In the genomic region with DNA sequence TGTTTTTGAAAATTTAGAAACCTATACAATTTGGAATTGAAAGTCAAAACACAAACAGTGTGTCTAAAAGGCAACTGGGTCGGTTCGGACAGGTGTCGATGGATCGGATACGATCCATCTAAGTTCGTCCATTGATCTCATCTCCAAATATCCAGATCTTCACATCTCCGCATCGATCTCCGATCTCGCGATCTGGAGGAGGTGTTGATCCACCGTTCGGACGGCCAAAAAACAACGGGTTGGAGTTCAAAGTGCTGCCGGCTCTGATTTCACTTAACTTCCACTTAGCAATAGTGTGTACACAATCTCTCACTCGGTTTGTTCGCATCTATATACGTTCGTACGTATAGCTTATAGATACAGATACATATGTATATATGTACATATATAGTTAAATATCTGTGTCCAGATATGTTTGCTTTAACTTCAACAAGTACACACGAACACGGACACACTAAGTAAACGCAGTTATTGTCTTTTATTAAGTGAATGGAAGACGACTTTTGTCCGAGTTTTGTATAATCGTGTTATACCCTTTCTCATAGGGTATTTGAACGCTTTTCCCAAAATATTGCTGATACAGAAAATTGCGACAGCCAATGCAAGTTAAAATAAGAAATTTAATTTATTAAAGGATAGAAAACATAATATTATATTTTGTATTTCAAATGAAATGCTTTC, we compare ENCODE assay signal across 2 fruit fly cellular contexts.
TF ChIP-seq lines count a peak whose summit lies in the region.

A gene (minus strand): TSS at position 51 of the 681 bp plus-strand sequence.

TF ChIP-seq in whole organism, embryonic, 481 proteins besides CTCF, POLR2A, EP300 and RAD21 (continued from another document and continues in another):
- TF ChIP-seq CG15696 (tag; optimal IDR thresholded peaks at IDR 0.05; lab: Kevin White, UChicago) = peak; percentile 50
- TF ChIP-seq Nf-YB (GFP tag; optimal IDR thresholded peaks at IDR 0.05; lab: Kevin White, UChicago) = no peak
- TF ChIP-seq mirr (GFP tag; optimal IDR thresholded peaks at IDR 0.05; lab: Kevin White, UChicago) = peak; percentile 33
- TF ChIP-seq CG10543 (GFP tag; optimal IDR thresholded peaks at IDR 0.05; lab: Kevin White, UChicago) = no peak
- peak in 1 of 2 experiments; percentile 20 for TF ChIP-seq bsh (GFP tag; optimal IDR thresholded peaks at IDR 0.05; lab: Kevin White, UChicago)
- peak; percentile 3 for TF ChIP-seq CG7987 (GFP tag; optimal IDR thresholded peaks at IDR 0.05; lab: Kevin White, UChicago)
- TF ChIP-seq Sox102F (GFP tag; optimal IDR thresholded peaks at IDR 0.05; lab: Kevin White, UChicago) = peak; percentile 42
- TF ChIP-seq CG9876 (GFP tag; optimal IDR thresholded peaks at IDR 0.05; lab: Kevin White, UChicago) = no peak
- TF ChIP-seq CG8290 (GFP tag; optimal IDR thresholded peaks at IDR 0.05; lab: Kevin White, UChicago) = no peak
- TF ChIP-seq CG8290 (tag; optimal IDR thresholded peaks at IDR 0.05; lab: Kevin White, UChicago) = peak in 1 of 2 experiments; percentile 47
- TF ChIP-seq CG5180 (GFP tag; optimal IDR thresholded peaks at IDR 0.05; lab: Kevin White, UChicago) = peak; percentile 27
- TF ChIP-seq CG18599 (GFP tag; optimal IDR thresholded peaks at IDR 0.05; lab: Kevin White, UChicago) = peak; percentile 19
- TF ChIP-seq HHEX (GFP tag; optimal IDR thresholded peaks at IDR 0.05; lab: Kevin White, UChicago) = peak; percentile 4
- TF ChIP-seq dmrt11E (tag; optimal IDR thresholded peaks at IDR 0.05; lab: Kevin White, UChicago) = peak; percentile 15
- peak; percentile 25; the same call in 1 of the 2 replicates for TF ChIP-seq Xrp1 (GFP tag; IDR thresholded peaks at IDR 0.05; lab: Robert Waterston, UW)
- TF ChIP-seq D19A (tag; optimal IDR thresholded peaks at IDR 0.05; lab: Kevin White, UChicago) = peak; percentile 82
- TF ChIP-seq hb (GFP tag; IDR thresholded peaks at IDR 0.05; lab: Robert Waterston, UW; ENCODE audit: partially characterized antibody) = no peak
- peak; percentile 0 for TF ChIP-seq org-1 (GFP tag; optimal IDR thresholded peaks at IDR 0.05; lab: Kevin White, UChicago)
- TF ChIP-seq bowl (GFP tag; IDR thresholded peaks at IDR 0.05; lab: Robert Waterston, UW) = no peak
- TF ChIP-seq CG17359 (tag; optimal IDR thresholded peaks at IDR 0.05; lab: Kevin White, UChicago) = peak; percentile 23
- TF ChIP-seq dmrt99B (tag; optimal IDR thresholded peaks at IDR 0.05; lab: Kevin White, UChicago) = peak; percentile 54
- no peak for TF ChIP-seq Ets97D (GFP tag; optimal IDR thresholded peaks at IDR 0.05; lab: Kevin White, UChicago)
- TF ChIP-seq hkb (optimal IDR thresholded peaks at IDR 0.05; lab: Kevin White, UChicago) = no peak
- 0 out of 2 replicates have a peak, but pooled peaks have one; percentile 10 for TF ChIP-seq hkb (GFP tag; IDR thresholded peaks at IDR 0.05; lab: Robert Waterston, UW)
- peak; percentile 11 for TF ChIP-seq CG11504 (tag; optimal IDR thresholded peaks at IDR 0.05; lab: Kevin White, UChicago)
- no peak for TF ChIP-seq sug (tag; optimal IDR thresholded peaks at IDR 0.05; lab: Kevin White, UChicago)
- peak; percentile 22; the same call in 1 of the 3 replicates for TF ChIP-seq CG11695 (GFP tag; IDR thresholded peaks at IDR 0.05; lab: Robert Waterston, UW)
- peak; percentile 43; the same call in 1 of the 2 replicates for TF ChIP-seq CG14014 (GFP tag; IDR thresholded peaks at IDR 0.05; lab: Robert Waterston, UW)
- TF ChIP-seq psq (GFP tag; optimal IDR thresholded peaks at IDR 0.05; lab: Kevin White, UChicago) = no peak
- peak; percentile 20 for TF ChIP-seq CG4707 (GFP tag; optimal IDR thresholded peaks at IDR 0.05; lab: Kevin White, UChicago)
- TF ChIP-seq CG11085 (GFP tag; IDR thresholded peaks at IDR 0.05; lab: Robert Waterston, UW) = no peak
- peak; percentile 25 for TF ChIP-seq CG17568 (GFP tag; optimal IDR thresholded peaks at IDR 0.05; lab: Kevin White, UChicago)
- TF ChIP-seq Scr (GFP tag; IDR thresholded peaks at IDR 0.05; lab: Robert Waterston, UW; ENCODE audit: partially characterized antibody) = no peak
- no peak for TF ChIP-seq CG17912 (GFP tag; optimal IDR thresholded peaks at IDR 0.05; lab: Kevin White, UChicago)
- TF ChIP-seq CG1603 (tag; optimal IDR thresholded peaks at IDR 0.05; lab: Kevin White, UChicago) = peak; percentile 22
- no peak for TF ChIP-seq danr (GFP tag; IDR thresholded peaks at IDR 0.05; lab: Robert Waterston, UW)
- peak; percentile 47 for TF ChIP-seq Asciz (GFP tag; optimal IDR thresholded peaks at IDR 0.05; lab: Kevin White, UChicago)
- no peak for TF ChIP-seq CG12155 (GFP tag; optimal IDR thresholded peaks at IDR 0.05; lab: Kevin White, UChicago)
- peak; percentile 24 for TF ChIP-seq CG7839 (tag; optimal IDR thresholded peaks at IDR 0.05; lab: Kevin White, UChicago)
- TF ChIP-seq CG9932 (GFP tag; IDR thresholded peaks at IDR 0.05; lab: Robert Waterston, UW) = 0 out of 2 replicates have a peak, but pooled peaks have one; percentile 13
- TF ChIP-seq tgo (GFP tag; IDR thresholded peaks at IDR 0.05; lab: Robert Waterston, UW) = no peak
- TF ChIP-seq Mes4 (GFP tag; optimal IDR thresholded peaks at IDR 0.05; lab: Kevin White, UChicago) = no peak
- TF ChIP-seq Fer1 (GFP tag; optimal IDR thresholded peaks at IDR 0.05; lab: Kevin White, UChicago) = peak; percentile 9
- peak; percentile 43 for TF ChIP-seq nom (GFP tag; optimal IDR thresholded peaks at IDR 0.05; lab: Kevin White, UChicago)
- TF ChIP-seq CG33557 (GFP tag; optimal IDR thresholded peaks at IDR 0.05; lab: Kevin White, UChicago) = peak; percentile 5
- TF ChIP-seq HLH4C (GFP tag; IDR thresholded peaks at IDR 0.05; lab: Robert Waterston, UW; ENCODE audit: partially characterized antibody) = no peak
- peak; percentile 4 for TF ChIP-seq CG18262 (tag; optimal IDR thresholded peaks at IDR 0.05; lab: Kevin White, UChicago)
- peak; percentile 34 for TF ChIP-seq ATbp (GFP tag; optimal IDR thresholded peaks at IDR 0.05; lab: Kevin White, UChicago)
- TF ChIP-seq Med (GFP tag; lab: Kevin White, UChicago) = peak; percentile 68
- TF ChIP-seq CG18011 (GFP tag; optimal IDR thresholded peaks at IDR 0.05; lab: Kevin White, UChicago) = no peak
- TF ChIP-seq Blimp-1 (GFP tag; optimal IDR thresholded peaks at IDR 0.05; lab: Kevin White, UChicago) = peak; percentile 9
- peak; percentile 6 for TF ChIP-seq CG7556 (GFP tag; optimal IDR thresholded peaks at IDR 0.05; lab: Kevin White, UChicago)
- 0 out of 2 replicates have a peak, but pooled peaks have one; percentile 20 for TF ChIP-seq CG1024 (GFP tag; IDR thresholded peaks at IDR 0.05; lab: Robert Waterston, UW)
- TF ChIP-seq pb (GFP tag; optimal IDR thresholded peaks at IDR 0.05; lab: Kevin White, UChicago) = no peak
- TF ChIP-seq Vsx1 (GFP tag; optimal IDR thresholded peaks at IDR 0.05; lab: Kevin White, UChicago) = peak; percentile 2
- TF ChIP-seq CG18619 (GFP tag; optimal IDR thresholded peaks at IDR 0.05; lab: Kevin White, UChicago) = peak; percentile 9
- TF ChIP-seq HLH3B (GFP tag; IDR thresholded peaks at IDR 0.05; lab: Robert Waterston, UW) = no peak
- no peak for TF ChIP-seq Hr3 (GFP tag; optimal IDR thresholded peaks at IDR 0.05; lab: Kevin White, UChicago)
- no peak for TF ChIP-seq TFAM (GFP tag; optimal IDR thresholded peaks at IDR 0.05; lab: Kevin White, UChicago)
- no peak for TF ChIP-seq CG14050 (GFP tag; IDR thresholded peaks at IDR 0.05; lab: Robert Waterston, UW)

TF ChIP-seq in whole organism, prepupa, 60 proteins besides CTCF, POLR2A, EP300 and RAD21 (continued from another document):
- TF ChIP-seq ss (GFP tag; optimal IDR thresholded peaks at IDR 0.05; lab: Kevin White, UChicago) (peak; percentile 19 to 31), Eip93F (GFP tag; optimal IDR thresholded peaks at IDR 0.05; lab: Kevin White, UChicago) (no peak), Lpt (GFP tag; optimal IDR thresholded peaks at IDR 0.05; lab: Kevin White, UChicago) (no peak), achi (GFP tag; optimal IDR thresholded peaks at IDR 0.05; lab: Kevin White, UChicago) (peak; percentile 17), Smox (GFP tag; optimal IDR thresholded peaks at IDR 0.05; lab: Kevin White, UChicago) (no peak), Sox102F (GFP tag; optimal IDR thresholded peaks at IDR 0.05; lab: Kevin White, UChicago) (no peak), CG11762 (GFP tag; optimal IDR thresholded peaks at IDR 0.05; lab: Kevin White, UChicago; ENCODE audit: insufficient read depth) (no peak)
